Worm (Caenorhabditis elegans) whole organism, young adult: ENCODE measurements around the gene F09F7.6.

ENCODE experiments used
- B0019.2 ChIP-seq: fragments of 200-800 bp; sonication (Bioruptor generic); conservative IDR thresholded peaks from 2 replicates; pipeline ENCODE4 v1.3.6; 2022; ENCODE audit warnings: missing genetic modification reagents, missing genetic modification characterization, missing compliant biosample characterization
- B0261.1 ChIP-seq: sonication (generic microtip); optimal IDR thresholded peaks from 2 replicates; lab custom pipeline; 2016; ENCODE audit warnings: mild to moderate bottlenecking, missing genetic modification characterization, moderate library complexity, missing compliant biosample characterization
- C06A6.2 ChIP-seq: fragments of 200-800 bp; sonication (Bioruptor generic); conservative IDR thresholded peaks from 2 replicates; pipeline ENCODE4 v1.3.6; 2022; ENCODE audit warnings: missing genetic modification characterization, missing compliant biosample characterization
- C17E4.6 ChIP-seq: fragments of 200-800 bp; sonication (Bioruptor generic); IDR thresholded peaks from 2 replicates; pipeline ENCODE4 v1.3.6; 2022; ENCODE audit warnings: missing genetic modification reagents, missing genetic modification characterization, missing compliant biosample characterization
- D2030.7 ChIP-seq: fragments of 200-800 bp; sonication (Bioruptor generic); IDR thresholded peaks from 2 replicates; pipeline ENCODE4 v1.3.6; 2022; ENCODE audit warnings: missing genetic modification reagents, missing genetic modification characterization, missing compliant biosample characterization
- F33H1.4 ChIP-seq: fragments of 200-800 bp; sonication (Bioruptor generic); IDR thresholded peaks from 2 replicates; pipeline ENCODE4 v1.3.6; 2022; ENCODE audit warnings: missing genetic modification reagents, missing genetic modification characterization, missing compliant biosample characterization
- K11D2.4 ChIP-seq: fragments of 200-800 bp; sonication (Bioruptor generic); IDR thresholded peaks from 2 replicates; pipeline ENCODE4 v1.3.6; 2022; ENCODE audit warnings: missing genetic modification reagents, missing genetic modification characterization, missing compliant biosample characterization
- K12H6.12 ChIP-seq: fragments of 200-800 bp; sonication (Bioruptor generic); optimal IDR thresholded peaks from 2 replicates; lab custom pipeline; 2018; ENCODE audit warnings: mild to moderate bottlenecking, missing genetic modification characterization, missing compliant biosample characterization
- Y79H2A.3 ChIP-seq: fragments of 200-800 bp; sonication (Bioruptor generic); conservative IDR thresholded peaks from 2 replicates; pipeline ENCODE4 v1.3.6; 2022; ENCODE audit warnings: missing genetic modification reagents, missing genetic modification characterization, missing compliant biosample characterization
- Y95B8A.8 ChIP-seq: fragments of 200-800 bp; sonication (Bioruptor generic); IDR thresholded peaks from 2 replicates; pipeline ENCODE4 v1.3.6; 2022; ENCODE audit warnings: missing genetic modification reagents, missing genetic modification characterization, missing compliant biosample characterization
- akir-1 ChIP-seq: fragments of 200-800 bp; sonication (Bioruptor generic); optimal IDR thresholded peaks from 2 replicates; lab custom pipeline; 2018; ENCODE audit warnings: mild to moderate bottlenecking, missing genetic modification characterization, moderate library complexity, missing compliant biosample characterization
- ama-1 ChIP-seq, 3 experiments: fragments of 150-350 bp in 1 of 3; sonication (generic microtip) in 2 of 3; optimal IDR thresholded peaks; 2 replicates each; lab custom pipeline; 2014 to 2018; ENCODE audit warnings: missing biosample characterization in 2 of 3, missing genetic modification characterization in 2 of 3, missing genetic modification reagents in 2 of 3
- aptf-2 ChIP-seq: fragments of 200-800 bp; sonication (Bioruptor generic); conservative IDR thresholded peaks from 2 replicates; pipeline ENCODE4 v1.3.6; 2022; ENCODE audit warnings: missing genetic modification reagents, missing genetic modification characterization, missing compliant biosample characterization
- atf-7 ChIP-seq: sonication (generic microtip); optimal IDR thresholded peaks from 2 replicates; lab custom pipeline; 2017; ENCODE audit warnings: mild to moderate bottlenecking, missing genetic modification characterization, missing compliant biosample characterization
- ccch-3 ChIP-seq: fragments of 200-800 bp; sonication (Bioruptor generic); optimal IDR thresholded peaks from 2 replicates; lab custom pipeline; 2018; ENCODE audit warnings: mild to moderate bottlenecking, missing genetic modification characterization, missing compliant biosample characterization
- cebp-1 ChIP-seq, 2 experiments: fragments of 200-800 bp in 1 of 2; sonication (Bioruptor generic) in 1 of 2; sonication (generic microtip) in 1 of 2; IDR thresholded peaks in 1 of 2; optimal IDR thresholded peaks in 1 of 2; 2 replicates each; pipeline versions ENCODE4 v1.3.6 to Lab custom; 2017 to 2022; ENCODE audit warnings: missing compliant biosample characterization in 2 of 2, missing genetic modification characterization in 2 of 2, mild to moderate bottlenecking in 1 of 2, missing genetic modification reagents in 1 of 2, moderate library complexity in 1 of 2
- ceh-40 ChIP-seq: fragments of 200-800 bp; sonication (Bioruptor generic); IDR thresholded peaks from 2 replicates; pipeline ENCODE4 v1.3.6; 2022; ENCODE audit warnings: missing genetic modification characterization, missing compliant biosample characterization
- ceh-79 ChIP-seq: sonication (generic microtip); optimal IDR thresholded peaks from 2 replicates; lab custom pipeline; 2017; ENCODE audit warnings: mild to moderate bottlenecking, missing genetic modification characterization, missing compliant biosample characterization
- ceh-91 ChIP-seq: fragments of 200-800 bp; sonication (Bioruptor generic); IDR thresholded peaks from 2 replicates; pipeline ENCODE4 v1.3.6; 2022; ENCODE audit warnings: missing genetic modification reagents, missing genetic modification characterization, missing compliant biosample characterization
- efl-1 ChIP-seq: fragments of 150-350 bp; optimal IDR thresholded peaks from 2 replicates; lab custom pipeline; 2014; ENCODE audit warnings: missing biosample characterization, missing genetic modification reagents, missing genetic modification characterization
- egl-44 ChIP-seq: fragments of 200-800 bp; sonication (Bioruptor generic); IDR thresholded peaks from 2 replicates; pipeline ENCODE4 v1.3.6; 2022; ENCODE audit warnings: missing genetic modification reagents, missing genetic modification characterization, missing compliant biosample characterization
- ekl-4 ChIP-seq: fragments of 200-800 bp; sonication (Bioruptor generic); IDR thresholded peaks from 2 replicates; pipeline ENCODE4 v1.3.6; 2022; ENCODE audit warnings: missing genetic modification reagents, missing genetic modification characterization, missing compliant biosample characterization
- fkh-3 ChIP-seq: sonication (generic microtip); optimal IDR thresholded peaks from 2 replicates; lab custom pipeline; 2016; ENCODE audit warnings: mild to moderate bottlenecking, missing genetic modification characterization, missing compliant biosample characterization
- him-1 ChIP-seq: sonication (generic microtip); optimal IDR thresholded peaks from 2 replicates; lab custom pipeline; 2016; ENCODE audit warnings: missing genotype, missing genetic modification reagents, missing genetic modification characterization, missing compliant biosample characterization
- hlh-26 ChIP-seq: fragments of 200-800 bp; sonication (Bioruptor generic); conservative IDR thresholded peaks from 2 replicates; pipeline ENCODE4 v1.3.6; 2022; ENCODE audit warnings: missing genetic modification reagents, missing genetic modification characterization, missing compliant biosample characterization
- hmg-1.2 ChIP-seq: fragments of 200-800 bp; sonication (Bioruptor generic); IDR thresholded peaks from 2 replicates; pipeline ENCODE4 v1.3.6; 2022; ENCODE audit warnings: missing genetic modification reagents, missing genetic modification characterization, missing compliant biosample characterization
- hmg-20 ChIP-seq: fragments of 200-800 bp; sonication (Bioruptor generic); IDR thresholded peaks from 2 replicates; pipeline ENCODE4 v1.3.6; 2022; ENCODE audit warnings: missing genetic modification reagents, missing genetic modification characterization, missing compliant biosample characterization
- lin-26 ChIP-seq: fragments of 200-800 bp; sonication (Bioruptor generic); IDR thresholded peaks from 2 replicates; pipeline ENCODE4 v1.3.6; 2022; ENCODE audit warnings: missing genetic modification reagents, missing genetic modification characterization, missing compliant biosample characterization
- lin-40 ChIP-seq: sonication (generic microtip); optimal IDR thresholded peaks from 2 replicates; lab custom pipeline; 2016; ENCODE audit warnings: missing genetic modification characterization, mild to moderate bottlenecking, missing compliant biosample characterization, missing genotype, missing genetic modification reagents
- lsl-1 ChIP-seq: fragments of 200-800 bp; sonication (Bioruptor generic); optimal IDR thresholded peaks from 2 replicates; lab custom pipeline; 2018; ENCODE audit warnings: mild to moderate bottlenecking, missing genetic modification characterization, moderate library complexity, missing compliant biosample characterization
- madf-10 ChIP-seq: sonication (generic microtip); optimal IDR thresholded peaks from 2 replicates; lab custom pipeline; 2016; ENCODE audit warnings: mild to moderate bottlenecking, missing genetic modification characterization, missing compliant biosample characterization
- mel-28 ChIP-seq: sonication (generic microtip); optimal IDR thresholded peaks from 2 replicates; lab custom pipeline; 2016; ENCODE audit warnings: borderline replicate concordance, mild to moderate bottlenecking, missing genetic modification characterization, missing compliant biosample characterization
- mxl-1 ChIP-seq: sonication (generic microtip); optimal IDR thresholded peaks from 2 replicates; lab custom pipeline; 2016; ENCODE audit warnings: missing genetic modification characterization, missing compliant biosample characterization
- nfya-2 ChIP-seq: fragments of 200-800 bp; sonication (Bioruptor generic); IDR thresholded peaks from 2 replicates; pipeline ENCODE4 v1.3.6; 2022; ENCODE audit warnings: missing genetic modification reagents, missing genetic modification characterization, missing compliant biosample characterization
- nfyb-1 ChIP-seq: fragments of 200-800 bp; sonication (Bioruptor generic); IDR thresholded peaks from 2 replicates; pipeline ENCODE4 v1.3.6; 2022; ENCODE audit warnings: missing genetic modification reagents, missing genetic modification characterization, missing compliant biosample characterization
- nhr-120 ChIP-seq: fragments of 200-800 bp; sonication (Bioruptor generic); IDR thresholded peaks from 2 replicates; pipeline ENCODE4 v1.3.6; 2022; ENCODE audit warnings: missing genetic modification characterization, missing compliant biosample characterization
- nhr-27 ChIP-seq: fragments of 200-800 bp; sonication (Bioruptor generic); optimal IDR thresholded peaks from 2 replicates; lab custom pipeline; 2018; ENCODE audit warnings: mild to moderate bottlenecking, missing genetic modification characterization, moderate library complexity, missing compliant biosample characterization
- nhr-80 ChIP-seq: sonication (generic microtip); optimal IDR thresholded peaks from 2 replicates; lab custom pipeline; 2016; ENCODE audit warnings: missing genetic modification characterization, missing compliant biosample characterization
- rec-8 ChIP-seq, 2 experiments: sonication (generic microtip); optimal IDR thresholded peaks; 2 replicates each; lab custom pipeline; 2016; ENCODE audit warnings: mild to moderate bottlenecking in 2 of 2, missing genetic modification characterization in 2 of 2, missing genetic modification reagents in 2 of 2, missing genotype in 2 of 2, missing biosample characterization in 1 of 2, missing compliant biosample characterization in 1 of 2, moderate library complexity in 1 of 2
- rpc-1 ChIP-seq, 2 experiments: fragments of 150-350 bp in 1 of 2; sonication (generic microtip) in 1 of 2; optimal IDR thresholded peaks; 2 replicates each; lab custom pipeline; 2014 to 2018; ENCODE audit warnings: missing biosample characterization in 1 of 2, missing genetic modification characterization in 1 of 2, missing genetic modification reagents in 1 of 2, missing genotype in 1 of 2
- sdz-38 ChIP-seq: sonication (generic microtip); optimal IDR thresholded peaks from 2 replicates; lab custom pipeline; 2016; ENCODE audit warnings: missing genotype, missing genetic modification characterization, missing compliant biosample characterization
- snpc-1.1 ChIP-seq: sonication (generic microtip); optimal IDR thresholded peaks from 2 replicates; lab custom pipeline; 2017; ENCODE audit warnings: missing genetic modification characterization, mild to moderate bottlenecking, missing compliant biosample characterization, antibody characterized with exemption, moderate library complexity, missing genotype, missing genetic modification reagents; ENCODE audit not compliant: insufficient read depth
- xnd-1 ChIP-seq: sonication (generic microtip); optimal IDR thresholded peaks from 2 replicates; lab custom pipeline; 2016; ENCODE audit warnings: missing genotype, missing genetic modification reagents, missing genetic modification characterization, missing compliant biosample characterization
- zim-3 ChIP-seq: sonication (generic microtip); optimal IDR thresholded peaks from 2 replicates; lab custom pipeline; 2017; ENCODE audit warnings: mild to moderate bottlenecking, missing genetic modification characterization, moderate library complexity, missing compliant biosample characterization
- ztf-26 ChIP-seq: sonication (generic microtip); optimal IDR thresholded peaks from 2 replicates; lab custom pipeline; 2017; ENCODE audit warnings: missing genetic modification characterization, missing compliant biosample characterization
- ztf-28 ChIP-seq: fragments of 200-800 bp; sonication (Bioruptor generic); IDR thresholded peaks from 2 replicates; pipeline ENCODE4 v1.3.6; 2022; ENCODE audit warnings: missing genetic modification reagents, missing genetic modification characterization, missing compliant biosample characterization
- ztf-3 ChIP-seq: fragments of 200-800 bp; sonication (Bioruptor generic); optimal IDR thresholded peaks from 2 replicates; lab custom pipeline; 2018; ENCODE audit warnings: mild to moderate bottlenecking, missing genetic modification characterization, missing compliant biosample characterization

The F09F7.6 gene

DNA sequence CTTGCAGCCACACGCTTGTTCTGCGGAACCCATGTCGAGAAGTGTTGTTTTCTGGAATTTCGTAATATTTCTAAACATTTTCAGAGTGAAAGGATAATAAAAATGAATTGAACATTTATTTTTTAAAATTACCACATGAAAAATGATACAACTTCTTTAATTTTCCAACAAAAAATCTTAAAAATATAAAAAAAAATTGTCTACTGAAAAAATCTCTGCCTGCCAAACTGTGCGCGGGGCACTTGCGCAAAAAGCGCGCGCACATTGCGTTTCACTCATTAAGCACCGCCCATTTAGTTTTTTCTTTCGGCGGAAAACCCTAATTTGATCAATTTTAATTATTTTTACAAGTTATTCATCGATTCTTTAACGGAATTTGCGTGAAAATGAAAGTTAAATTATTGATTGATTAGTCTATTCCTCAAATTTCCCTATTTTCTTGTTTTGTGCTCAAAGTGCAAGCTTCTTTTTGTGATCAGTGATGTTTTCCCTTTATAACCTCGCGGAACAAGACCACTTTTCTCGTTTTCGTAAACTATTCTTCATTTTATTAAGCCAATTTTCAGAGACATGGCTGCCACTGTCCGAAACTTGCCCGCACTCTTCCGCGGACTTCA, 3.1 kb upstream of the F09F7.6 start, which contains the start of the genes nmad-1 and hach-1 (continued):
- TF ChIP-seq ccch-3 (GFP tag; lab: Kevin White, UChicago) (no peak), ceh-91 (GFP tag; lab: Robert Waterston, UW) (no peak), fkh-3 (tag; lab: Kevin White, UChicago) (no peak), aptf-2 (no peak), D2030.7 (GFP tag; lab: Robert Waterston, UW) (peak; percentile 64; the same call in 1 of the 2 replicates), nfyb-1 (GFP tag; lab: Robert Waterston, UW) (peak; percentile 77; the same call in 1 of the 2 replicates), xnd-1 (tag; lab: Kevin White, UChicago) (peak; percentile 27), cebp-1 (GFP tag; IDR thresholded peaks at IDR 0.05; lab: Robert Waterston, UW) (no peak), cebp-1 (tag; optimal IDR thresholded peaks at IDR 0.05; lab: Kevin White, UChicago) (peak; percentile 83), K12H6.12 (tag; lab: Kevin White, UChicago) (no peak), hmg-1.2 (GFP tag; lab: Robert Waterston, UW) (peak; percentile 58), Y79H2A.3 (no peak), nfya-2 (GFP tag; lab: Robert Waterston, UW) (no peak), nhr-27 (no peak), ekl-4 (GFP tag; lab: Robert Waterston, UW) (peak; percentile 90), madf-10 (tag; lab: Kevin White, UChicago) (peak; percentile 43), lin-26 (GFP tag; lab: Robert Waterston, UW) (0 out of 2 replicates have a peak, but pooled peaks have one; percentile 41), ztf-28 (GFP tag; lab: Robert Waterston, UW) (no peak), mxl-1 (tag; lab: Kevin White, UChicago) (no peak), egl-44 (GFP tag; lab: Robert Waterston, UW) (peak; percentile 57; the same call in 1 of the 2 replicates), ztf-26 (tag; lab: Kevin White, UChicago) (peak; percentile 9), lin-40 (tag; lab: Kevin White, UChicago) (peak; percentile 77), Y95B8A.8 (GFP tag; lab: Robert Waterston, UW) (no peak), ztf-3 (GFP tag; lab: Kevin White, UChicago) (no peak), rpc-1 (optimal IDR thresholded peaks at IDR 0.05; lab: Kevin White, UChicago) (peak; percentile 43), rpc-1 (tag; optimal IDR thresholded peaks at IDR 0.05; lab: Kevin White, UChicago) (no peak), snpc-1.1 (tag; lab: Kevin White, UChicago) (peak; percentile 71), B0261.1 (tag; lab: Kevin White, UChicago) (no peak), atf-7 (tag; lab: Kevin White, UChicago) (no peak), ceh-79 (no peak), F33H1.4 (GFP tag; lab: Robert Waterston, UW) (peak; percentile 62), nhr-120 (GFP tag; lab: Robert Waterston, UW) (no peak), ceh-40 (no peak), K11D2.4 (GFP tag; lab: Robert Waterston, UW) (no peak), B0019.2 (GFP tag; lab: Robert Waterston, UW) (no peak), rec-8 (tag; optimal IDR thresholded peaks at IDR 0.05; lab: Kevin White, UChicago) (peak; percentile 28 to 45), ama-1 (optimal IDR thresholded peaks at IDR 0.05; lab: Kevin White, UChicago) (no peak), ama-1 (GFP tag; optimal IDR thresholded peaks at IDR 0.05; lab: Kevin White, UChicago) (peak in 1 of 2 experiments; percentile 31), C06A6.2 (peak; percentile 45; the same call in 1 of the 2 replicates), hmg-20 (GFP tag; lab: Robert Waterston, UW) (no peak), nhr-80 (tag; lab: Kevin White, UChicago) (peak; percentile 24), C17E4.6 (GFP tag; lab: Robert Waterston, UW) (no peak), sdz-38 (tag; lab: Kevin White, UChicago) (no peak), efl-1 (GFP tag; lab: Kevin White, UChicago) (peak; percentile 36), mel-28 (tag; lab: Kevin White, UChicago) (no peak), akir-1 (no peak), hlh-26 (GFP tag; lab: Robert Waterston, UW) (no peak), him-1 (peak; percentile 5), lsl-1 (GFP tag; lab: Kevin White, UChicago) (peak; percentile 58), zim-3 (tag; lab: Kevin White, UChicago) (no peak)
